Fruit fly (Drosophila melanogaster) whole organism, wandering third instar larva: Measurements from ENCODE around the gene Sox21a.

Experiments used
- CG32264 ChIP-seq: fragments of 200-800 bp; sonication (Bioruptor generic); optimal IDR thresholded peaks from 2 replicates; lab custom pipeline; 2016; ENCODE audit warnings: missing biosample characterization, missing genetic modification characterization
- CrebA ChIP-seq: fragments of 200-800 bp; sonication (Bioruptor generic); optimal IDR thresholded peaks from 2 replicates; lab custom pipeline; 2016; ENCODE audit warnings: missing biosample characterization, mild to moderate bottlenecking, missing genetic modification characterization, borderline replicate concordance
- Dfd ChIP-seq: fragments of >200 bp; optimal IDR thresholded peaks from 2 replicates; lab custom pipeline; 2017; ENCODE audit warnings: missing biosample characterization, missing genetic modification characterization
- Dif ChIP-seq: fragments of 200-275, 200-300 bp; sonication (Bioruptor generic); optimal IDR thresholded peaks from 2 replicates; lab custom pipeline; 2018; ENCODE audit warnings: missing biosample characterization, missing genetic modification characterization; ENCODE audit not compliant: partially characterized antibody
- HLH106 ChIP-seq: fragments of 200-800 bp; optimal IDR thresholded peaks from 3 replicates; lab custom pipeline; 2019; ENCODE audit warnings: missing biosample characterization, mild to moderate bottlenecking, missing genetic modification characterization, moderate library complexity
- Hnf4 ChIP-seq: fragments of 200-800 bp; sonication (Bioruptor generic); optimal IDR thresholded peaks from 2 replicates; lab custom pipeline; 2016; ENCODE audit warnings: missing biosample characterization, mild to moderate bottlenecking, missing genetic modification characterization
- Hr78 ChIP-seq: fragments of >200 bp; optimal IDR thresholded peaks from 2 replicates; lab custom pipeline; 2017; ENCODE audit warnings: missing biosample characterization, missing genetic modification characterization
- Mio ChIP-seq: sonication (Bioruptor generic); optimal IDR thresholded peaks from 2 replicates; lab custom pipeline; 2016; ENCODE audit warnings: missing biosample characterization, missing genetic modification characterization
- N ChIP-seq: fragments of >200 bp; optimal IDR thresholded peaks from 2 replicates; lab custom pipeline; 2018; ENCODE audit warnings: missing biosample characterization, missing external identifiers, missing genetic modification characterization
- OdsH ChIP-seq: fragments of 200-800 bp; sonication (Bioruptor generic); optimal IDR thresholded peaks from 2 replicates; lab custom pipeline; 2016; ENCODE audit warnings: missing biosample characterization, mild to moderate bottlenecking, missing genetic modification characterization
- Rel ChIP-seq, 2 experiments: fragments of 200-800 bp; sonication (Bioruptor generic) in 1 of 2; optimal IDR thresholded peaks; 2 replicates in 1 of 2; 3 replicates in 1 of 2; lab custom pipeline; 2016 to 2019; ENCODE audit warnings: mild to moderate bottlenecking in 2 of 2, missing biosample characterization in 2 of 2, missing genetic modification characterization in 2 of 2, moderate library complexity in 1 of 2
- Sp1 ChIP-seq: fragments of 200-800 bp; sonication (Bioruptor generic); optimal IDR thresholded peaks from 3 replicates; lab custom pipeline; 2019; ENCODE audit warnings: missing biosample characterization, mild to moderate bottlenecking, missing genetic modification characterization, moderate library complexity
- Vsx2 ChIP-seq: fragments of 200-300, 225-300 bp; sonication (Bioruptor generic); optimal IDR thresholded peaks from 2 replicates; lab custom pipeline; 2018; ENCODE audit warnings: missing biosample characterization, missing genetic modification characterization; ENCODE audit not compliant: partially characterized antibody
- br ChIP-seq: fragments of 200-800 bp; sonication (Bioruptor generic); optimal IDR thresholded peaks from 2 replicates; lab custom pipeline; 2016; ENCODE audit warnings: missing biosample characterization, missing genetic modification characterization
- brk ChIP-seq: fragments of 200-800 bp; sonication (Bioruptor generic); optimal IDR thresholded peaks from 2 replicates; lab custom pipeline; 2016; ENCODE audit warnings: missing biosample characterization, mild to moderate bottlenecking, missing genetic modification characterization
- dl ChIP-seq, 2 experiments: fragments of 175-275, 200-275 bp in 1 of 2; fragments of 200-275 bp in 1 of 2; sonication (Bioruptor generic); optimal IDR thresholded peaks; lab custom pipeline; 2018; ENCODE audit warnings: mild to moderate bottlenecking in 2 of 2, missing biosample characterization in 2 of 2, missing genetic modification characterization in 2 of 2, moderate library complexity in 2 of 2; ENCODE audit not compliant: partially characterized antibody in 2 of 2, insufficient read depth in 1 of 2
- dmrt93B ChIP-seq: fragments of 200-800 bp; sonication (Bioruptor generic); optimal IDR thresholded peaks from 2 replicates; lab custom pipeline; 2018; ENCODE audit warnings: missing biosample characterization, mild to moderate bottlenecking, missing genetic modification characterization
- foxo ChIP-seq, 2 experiments: fragments of 200-800 bp; sonication (Bioruptor generic); optimal IDR thresholded peaks; 2 replicates in 1 of 2; 3 replicates in 1 of 2; lab custom pipeline; 2016 to 2017; ENCODE audit warnings: missing biosample characterization in 2 of 2, missing genetic modification characterization in 2 of 2
- fru ChIP-seq: fragments of 200-800 bp; sonication (Bioruptor generic); optimal IDR thresholded peaks from 3 replicates; lab custom pipeline; 2016; ENCODE audit warnings: missing biosample characterization, mild to moderate bottlenecking, missing genetic modification characterization
- h ChIP-seq: fragments of 200-800 bp; sonication (Bioruptor generic); optimal IDR thresholded peaks from 3 replicates; lab custom pipeline; 2016; ENCODE audit warnings: missing biosample characterization, mild to moderate bottlenecking, missing genetic modification characterization
- jim ChIP-seq: fragments of 175-275, 200-325 bp; sonication (Bioruptor generic); optimal IDR thresholded peaks from 2 replicates; lab custom pipeline; 2016; ENCODE audit warnings: missing biosample characterization, mild to moderate bottlenecking, missing genetic modification characterization
- lola ChIP-seq: fragments of >200 bp; optimal IDR thresholded peaks from 2 replicates; lab custom pipeline; 2017; ENCODE audit warnings: missing biosample characterization, missing genetic modification characterization
- pan ChIP-seq: fragments of >200 bp; optimal IDR thresholded peaks from 2 replicates; lab custom pipeline; 2017
- psq ChIP-seq: fragments of 200-800 bp; sonication (Bioruptor generic); optimal IDR thresholded peaks from 3 replicates; lab custom pipeline; 2017; ENCODE audit warnings: missing biosample characterization, mild to moderate bottlenecking, missing genetic modification characterization, moderate library complexity
- sage ChIP-seq: fragments of 200-800 bp; sonication (Bioruptor generic); optimal IDR thresholded peaks from 2 replicates; lab custom pipeline; 2016; ENCODE audit warnings: missing biosample characterization, mild to moderate bottlenecking, missing genetic modification characterization
- sv ChIP-seq: fragments of 200-800 bp; sonication (Bioruptor generic); optimal IDR thresholded peaks from 3 replicates; lab custom pipeline; 2016; ENCODE audit warnings: missing biosample characterization, missing genetic modification characterization
- tai ChIP-seq: sonication (Bioruptor generic); optimal IDR thresholded peaks from 2 replicates; lab custom pipeline; 2016; ENCODE audit warnings: missing biosample characterization, missing genetic modification characterization
- usp ChIP-seq: fragments of >200 bp; optimal IDR thresholded peaks from 2 replicates; lab custom pipeline; 2017; ENCODE audit warnings: missing biosample characterization, missing genetic modification characterization
- woc ChIP-seq: sonication (Bioruptor generic); optimal IDR thresholded peaks from 2 replicates; lab custom pipeline; 2016; ENCODE audit warnings: missing biosample characterization, mild to moderate bottlenecking, missing genetic modification characterization

Sox21a gene

dm6 chr3L:14108068-14108520, at the start of gene Sox21a:
TSS of gene Sox21a (minus strand) at chr3L:14108118.
- no peak for TF ChIP-seq dl (GFP tag; optimal IDR thresholded peaks at IDR 0.05; lab: Kevin White, UChicago; ENCODE audit: insufficient read depth in 1 of 2, partially characterized antibody in 2 of 2)
- TF ChIP-seq, all 38 proteins: peak for 0

- no peak for TF ChIP-seq sage (GFP tag; lab: Kevin White, UChicago)
- TF ChIP-seq sv (GFP tag; lab: Kevin White, UChicago), result no peak
These were observed 47.0 kb upstream of the Sox21a start for dm6 chr3L:14154940-14155339.

- no peak for TF ChIP-seq Sp1 (GFP tag; lab: Kevin White, UChicago)
- TF ChIP-seq lola (GFP tag; lab: Kevin White, UChicago), result no peak
- TF ChIP-seq HLH106, result no peak
These were observed 45.7 kb upstream of the Sox21a start for dm6 chr3L:14153644-14154043.

dm6 chr3L:14152608-14153007, 44.7 kb upstream of the Sox21a start:
- TF ChIP-seq tai (GFP tag; lab: Kevin White, UChicago), result no peak
- TF ChIP-seq Hr78, result no peak
- no peak for TF ChIP-seq foxo (GFP tag; optimal IDR thresholded peaks at IDR 0.05; lab: Kevin White, UChicago)
- no peak for TF ChIP-seq Mio (GFP tag; lab: Kevin White, UChicago)
- TF ChIP-seq Rel (GFP tag; optimal IDR thresholded peaks at IDR 0.05; lab: Kevin White, UChicago), result no peak
- no peak for TF ChIP-seq Rel (tag; optimal IDR thresholded peaks at IDR 0.05; lab: Kevin White, UChicago)
- no peak for TF ChIP-seq sage (GFP tag; lab: Kevin White, UChicago)
- no peak for TF ChIP-seq pan (lab: Kevin White, UChicago)
- TF ChIP-seq, all 38 proteins: peak for 0

- TF ChIP-seq Vsx2 (GFP tag; lab: Kevin White, UChicago) (no peak), Rel (GFP tag; optimal IDR thresholded peaks at IDR 0.05; lab: Kevin White, UChicago) (no peak), Rel (tag; optimal IDR thresholded peaks at IDR 0.05; lab: Kevin White, UChicago) (no peak), Hnf4 (GFP tag; lab: Kevin White, UChicago) (no peak), Sp1 (GFP tag; lab: Kevin White, UChicago) (no peak), CG32264 (GFP tag; lab: Kevin White, UChicago) (no peak), tai (GFP tag; lab: Kevin White, UChicago) (no peak), CrebA (no peak), N (GFP tag; lab: Kevin White, UChicago) (no peak), Dfd (no peak), usp (GFP tag; lab: Kevin White, UChicago) (no peak), jim (GFP tag; lab: Kevin White, UChicago) (no peak), OdsH (GFP tag; lab: Kevin White, UChicago) (no peak), br (GFP tag; lab: Kevin White, UChicago) (no peak), fru (GFP tag; lab: Kevin White, UChicago) (no peak), pan (lab: Kevin White, UChicago) (no peak), sage (GFP tag; lab: Kevin White, UChicago) (no peak), Hr78 (no peak), dmrt93B (GFP tag; lab: Kevin White, UChicago) (no peak)
These were observed 43.5 kb upstream of the Sox21a start for dm6 chr3L:14151447-14151846.

- TF ChIP-seq psq (GFP tag; lab: Kevin White, UChicago) (peak; percentile 26), HLH106 (no peak)
These were observed 42.2 kb upstream of the Sox21a start for dm6 chr3L:14150141-14150556.

- TF ChIP-seq Rel (GFP tag; optimal IDR thresholded peaks at IDR 0.05; lab: Kevin White, UChicago) (no peak), Rel (tag; optimal IDR thresholded peaks at IDR 0.05; lab: Kevin White, UChicago) (no peak), woc (GFP tag; lab: Kevin White, UChicago) (peak; percentile 7), h (GFP tag; lab: Kevin White, UChicago) (peak; percentile 53), fru (GFP tag; lab: Kevin White, UChicago) (peak; percentile 35), Dif (GFP tag; lab: Kevin White, UChicago) (no peak), tai (GFP tag; lab: Kevin White, UChicago) (no peak), Dfd (no peak), HLH106 (peak; percentile 19), Mio (GFP tag; lab: Kevin White, UChicago) (no peak), foxo (GFP tag; optimal IDR thresholded peaks at IDR 0.05; lab: Kevin White, UChicago) (peak in 1 of 2 experiments; percentile 29), brk (no peak)
- TF ChIP-seq, all 38 proteins: peak for 5
These were observed 38.5 kb upstream of the Sox21a start for dm6 chr3L:14146386-14146785.
